Worm (Caenorhabditis elegans): ENCODE measurements around the gene gst-24.

gst-24 gene

ce11 chrII:13638576-13638975, 27.4 kb upstream of the gst-24 start:
- TF ChIP-seq pag-3 (tag; optimal IDR thresholded peaks at IDR 0.05; ENCODE audit: borderline replicate concordance) = no peak
- TF ChIP-seq pha-2 (tag; optimal IDR thresholded peaks at IDR 0.05) = no peak
- no peak for TF ChIP-seq pax-1 (tag; optimal IDR thresholded peaks at IDR 0.05)
- no peak for TF ChIP-seq ceh-48 (tag; optimal IDR thresholded peaks at IDR 0.05)
- TF ChIP-seq lim-6 (tag; optimal IDR thresholded peaks at IDR 0.05) = no peak
- no peak for TF ChIP-seq ttx-3 (tag; optimal IDR thresholded peaks at IDR 0.05)
- no peak for TF ChIP-seq fax-1 (tag; optimal IDR thresholded peaks at IDR 0.05)
- peak; percentile 71 for TF ChIP-seq elt-2 (tag; optimal IDR thresholded peaks at IDR 0.05)
- no peak for TF ChIP-seq hlh-8 (tag; optimal IDR thresholded peaks at IDR 0.05)

ce11 chrII:13637941-13638489, 26.8 kb upstream of the gst-24 start, which contains the start of gene phdh-1:
Gene phdh-1 (minus strand): TSS chrII:13638480.
- no peak for TF ChIP-seq syd-9 (tag; optimal IDR thresholded peaks at IDR 0.05)
- no peak for TF ChIP-seq pha-4 (tag; optimal IDR thresholded peaks at IDR 0.05)
- no peak for TF ChIP-seq K09A11.1 (tag; optimal IDR thresholded peaks at IDR 0.05; ENCODE audit: insufficient read depth)
- TF ChIP-seq ceh-9 (tag; optimal IDR thresholded peaks at IDR 0.05) = no peak
- no peak for TF ChIP-seq dve-1 (tag; optimal IDR thresholded peaks at IDR 0.05)
- no peak for TF ChIP-seq ama-1 (optimal IDR thresholded peaks at IDR 0.05)
- no peak for TF ChIP-seq C08G9.2 (tag; optimal IDR thresholded peaks at IDR 0.05)
- no peak for TF ChIP-seq hlh-8 (tag; optimal IDR thresholded peaks at IDR 0.05)
- TF ChIP-seq C38D4.7 (GFP tag; optimal IDR thresholded peaks at IDR 0.05) = no peak

- TF ChIP-seq fkh-6 (tag; optimal IDR thresholded peaks at IDR 0.05) (no peak), ceh-2 (tag; optimal IDR thresholded peaks at IDR 0.05) (no peak), ceh-22 (tag; optimal IDR thresholded peaks at IDR 0.05) (no peak)
Measured at ce11 chrII:13637464-13637863, 26.3 kb upstream of the gst-24 start.

ce11 chrII:13636596-13636995, 25.4 kb upstream of the gst-24 start:
- TF ChIP-seq eyg-1 (tag; optimal IDR thresholded peaks at IDR 0.05) (no peak), ceh-31 (tag; optimal IDR thresholded peaks at IDR 0.05) (no peak), hlh-30 (tag; optimal IDR thresholded peaks at IDR 0.05; ENCODE audit: insufficient read depth) (no peak), ceh-9 (tag; optimal IDR thresholded peaks at IDR 0.05) (no peak), ceh-24 (tag; optimal IDR thresholded peaks at IDR 0.05) (no peak), rnt-1 (tag; optimal IDR thresholded peaks at IDR 0.05) (no peak), ceh-34 (tag; optimal IDR thresholded peaks at IDR 0.05) (no peak), ceh-14 (tag; optimal IDR thresholded peaks at IDR 0.05) (no peak), madf-2 (tag; optimal IDR thresholded peaks at IDR 0.05) (no peak), nhr-232 (tag; optimal IDR thresholded peaks at IDR 0.05) (no peak), fkh-10 (GFP tag; optimal IDR thresholded peaks at IDR 0.05) (no peak), pax-1 (tag; optimal IDR thresholded peaks at IDR 0.05) (no peak), C08G9.2 (tag; optimal IDR thresholded peaks at IDR 0.05) (no peak)

ce11 chrII:13632238-13632637, 21.1 kb upstream of the gst-24 start, which contains the start of gene tag-10:
Gene tag-10 (plus strand): TSS chrII:13632584.
- TF ChIP-seq ztf-16 (tag; optimal IDR thresholded peaks at IDR 0.05) (no peak), ama-1 (optimal IDR thresholded peaks at IDR 0.05) (no peak), ceh-2 (tag; optimal IDR thresholded peaks at IDR 0.05) (no peak), T23F11.4 (GFP tag; optimal IDR thresholded peaks at IDR 0.05) (no peak), hlh-8 (tag; optimal IDR thresholded peaks at IDR 0.05) (no peak), pat-9 (tag; optimal IDR thresholded peaks at IDR 0.05) (no peak), ets-4 (tag; optimal IDR thresholded peaks at IDR 0.05) (no peak), K02D7.2 (tag; optimal IDR thresholded peaks at IDR 0.05) (no peak), zip-5 (tag; optimal IDR thresholded peaks at IDR 0.05) (no peak), npax-4 (tag; optimal IDR thresholded peaks at IDR 0.05) (no peak), lim-6 (tag; optimal IDR thresholded peaks at IDR 0.05) (no peak), elt-2 (tag; optimal IDR thresholded peaks at IDR 0.05) (no peak), sox-4 (tag; optimal IDR thresholded peaks at IDR 0.05) (no peak), dmd-4 (tag; optimal IDR thresholded peaks at IDR 0.05; ENCODE audit: borderline replicate concordance) (no peak), pag-3 (tag; optimal IDR thresholded peaks at IDR 0.05; ENCODE audit: borderline replicate concordance) (no peak), F13H6.1 (tag; optimal IDR thresholded peaks at IDR 0.05) (no peak), nfya-1 (tag; optimal IDR thresholded peaks at IDR 0.05) (no peak)
